Fruit fly (Drosophila melanogaster): Measurements from ENCODE around the gene VAChT.

dm6 chr3R:18692619-18693018 is 12.7 kb upstream of the VAChT start, which contains the start of gene Muc91C:
- TF ChIP-seq Myc (optimal IDR thresholded peaks at IDR 0.05) (no peak), h (optimal IDR thresholded peaks at IDR 0.05) (no peak), ttk (optimal IDR thresholded peaks at IDR 0.05) (no peak), insv (optimal IDR thresholded peaks at IDR 0.05) (no peak), psq (optimal IDR thresholded peaks at IDR 0.05) (no peak)
